Worm (Caenorhabditis elegans): ENCODE measurements around the gene R10E4.1.

DNA sequence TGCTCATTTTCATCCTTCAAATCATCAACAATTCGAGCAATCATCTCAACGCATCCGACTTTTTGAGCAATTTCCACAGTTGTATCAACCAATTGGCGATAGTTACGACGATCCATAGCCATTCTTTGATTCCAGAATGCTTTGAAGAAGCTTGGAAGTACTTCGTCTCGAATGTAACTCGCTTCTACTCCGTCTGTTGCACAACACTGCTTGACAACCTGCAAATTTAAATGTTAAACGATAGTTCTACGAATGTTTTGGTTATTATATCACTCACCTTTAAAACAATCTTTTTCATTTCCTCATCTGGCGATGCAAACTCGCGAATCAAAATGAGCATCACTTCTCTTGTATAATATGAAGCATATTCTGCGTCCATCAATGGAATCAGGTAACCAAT is 3.7 kb upstream of the R10E4.1 start:
- TF ChIP-seq unc-62 (GFP tag; optimal IDR thresholded peaks at IDR 0.05) (no peak), ccch-3 (GFP tag; optimal IDR thresholded peaks at IDR 0.05) (no peak), snpc-3.4 (tag; optimal IDR thresholded peaks at IDR 0.05) (no peak), zim-3 (tag; optimal IDR thresholded peaks at IDR 0.05) (no peak)

Measured in whole organism, young adult.